Fruit fly (Drosophila melanogaster) whole organism, embryonic: ENCODE data around the gene CG13144.

Experiments
- B-H2 ChIP-seq: fragments of 200-800 bp; sonication (Bioruptor generic); optimal IDR thresholded peaks from 2 replicates; lab custom pipeline; 2018; ENCODE audit warnings: missing biosample characterization, mild to moderate bottlenecking, missing genetic modification characterization
- CG11398 ChIP-seq: fragments of 200-800 bp; sonication (Bioruptor generic); optimal IDR thresholded peaks from 2 replicates; lab custom pipeline; 2016; ENCODE audit warnings: missing biosample characterization, missing genetic modification characterization
- CG11504 ChIP-seq: fragments of 200-800 bp; sonication (Bioruptor generic); optimal IDR thresholded peaks from 3 replicates; lab custom pipeline; 2019; ENCODE audit warnings: missing biosample characterization, mild to moderate bottlenecking, missing genetic modification characterization, moderate library complexity
- CG11560 ChIP-seq: fragments of 200-800 bp; sonication (Bioruptor generic); IDR thresholded peaks from 3 replicates; pipeline ENCODE4 v1.3.6; 2022; ENCODE audit warnings: missing biosample characterization, missing genetic modification characterization
- CG11695 ChIP-seq: fragments of 200-800 bp; sonication (Bioruptor generic); IDR thresholded peaks from 3 replicates; pipeline ENCODE4 v1.3.6; 2022; ENCODE audit warnings: missing biosample characterization, missing genetic modification characterization
- CG12236 ChIP-seq: fragments of 200-800 bp; sonication (Bioruptor generic); optimal IDR thresholded peaks from 2 replicates; lab custom pipeline; 2016; ENCODE audit warnings: missing biosample characterization, missing genetic modification characterization
- CG12769 ChIP-seq: fragments of 200-800 bp; sonication (Bioruptor generic); optimal IDR thresholded peaks from 2 replicates; lab custom pipeline; 2019; ENCODE audit warnings: missing biosample characterization, mild to moderate bottlenecking, missing genetic modification characterization, moderate library complexity
- CG13424 ChIP-seq: fragments of 200-800 bp; sonication (Bioruptor generic); optimal IDR thresholded peaks from 2 replicates; lab custom pipeline; 2019; ENCODE audit warnings: missing biosample characterization, mild to moderate bottlenecking, missing genetic modification characterization, moderate library complexity
- CG14965 ChIP-seq: fragments of 200-800 bp; sonication (Bioruptor generic); optimal IDR thresholded peaks from 2 replicates; lab custom pipeline; 2016; ENCODE audit warnings: missing biosample characterization, missing genetic modification characterization, borderline replicate concordance
- CG16863 ChIP-seq: fragments of 200-800 bp; sonication (Bioruptor generic); optimal IDR thresholded peaks from 3 replicates; lab custom pipeline; 2016; ENCODE audit warnings: missing biosample characterization, missing genetic modification characterization
- CG2129 ChIP-seq: fragments of 200-800 bp; sonication (Bioruptor generic); IDR thresholded peaks from 2 replicates; pipeline ENCODE4 v1.3.6; 2022; ENCODE audit warnings: missing biosample characterization, missing genetic modification characterization; ENCODE audit not compliant: partially characterized antibody
- CG3065 ChIP-seq: fragments of 200-800 bp; sonication (Bioruptor generic); optimal IDR thresholded peaks from 2 replicates; lab custom pipeline; 2016; ENCODE audit warnings: missing biosample characterization, missing genetic modification characterization
- CG3163 ChIP-seq: fragments of 200-800 bp; sonication (Bioruptor generic); optimal IDR thresholded peaks from 3 replicates; lab custom pipeline; 2016; ENCODE audit warnings: missing biosample characterization, missing genetic modification characterization
- CG32532 ChIP-seq: fragments of 200-800 bp; sonication (Bioruptor generic); IDR thresholded peaks from 2 replicates; pipeline ENCODE4 v1.3.6; 2022; ENCODE audit warnings: missing biosample characterization, missing genetic modification characterization
- CG3995 ChIP-seq: fragments of 200-800 bp; sonication (Bioruptor generic); optimal IDR thresholded peaks from 3 replicates; lab custom pipeline; 2016; ENCODE audit warnings: missing biosample characterization, missing genetic modification characterization
- CG4424 ChIP-seq: fragments of 200-800 bp; sonication (Bioruptor generic); optimal IDR thresholded peaks from 3 replicates; lab custom pipeline; 2016; ENCODE audit warnings: missing biosample characterization, missing genetic modification characterization
- CG6765 ChIP-seq: fragments of 200-800 bp; sonication (Bioruptor generic); optimal IDR thresholded peaks from 3 replicates; lab custom pipeline; 2017; ENCODE audit warnings: missing biosample characterization, mild to moderate bottlenecking, missing genetic modification characterization
- CG7357 ChIP-seq: fragments of 200-800 bp; sonication (Bioruptor generic); IDR thresholded peaks from 3 replicates; pipeline ENCODE4 v1.3.6; 2022; ENCODE audit warnings: missing biosample characterization, missing genetic modification characterization
- CG7987 ChIP-seq: fragments of 200-800 bp; sonication (Bioruptor generic); optimal IDR thresholded peaks from 2 replicates; lab custom pipeline; 2018; ENCODE audit warnings: missing biosample characterization, mild to moderate bottlenecking, missing genetic modification characterization, moderate library complexity
- CG9727 ChIP-seq: fragments of 200-800 bp; sonication (Bioruptor generic); optimal IDR thresholded peaks from 3 replicates; lab custom pipeline; 2017; ENCODE audit warnings: missing biosample characterization, mild to moderate bottlenecking, missing genetic modification characterization
- Camta ChIP-seq: fragments of 200-800 bp; sonication (Bioruptor generic); optimal IDR thresholded peaks from 2 replicates; lab custom pipeline; 2016; ENCODE audit warnings: missing biosample characterization, missing genetic modification characterization
- CkIIα-i1 ChIP-seq: fragments of 200-800 bp; sonication (Bioruptor generic); IDR thresholded peaks from 2 replicates; pipeline ENCODE4 v1.3.6; 2022; ENCODE audit warnings: missing biosample characterization, missing genetic modification characterization
- Ets65A ChIP-seq: fragments of 200-800 bp; sonication (Bioruptor generic); peaks from one replicate; lab custom pipeline; 2016; ENCODE audit warnings: missing biosample characterization, missing genetic modification characterization
- Lim3 ChIP-seq: fragments of 200-800 bp; sonication (Bioruptor generic); IDR thresholded peaks from 2 replicates; pipeline ENCODE4 v1.3.6; 2022; ENCODE audit warnings: missing biosample characterization, missing genetic modification characterization
- NC2α ChIP-seq: fragments of 200-800 bp; sonication (Bioruptor generic); optimal IDR thresholded peaks from 2 replicates; lab custom pipeline; 2016; ENCODE audit warnings: missing biosample characterization, missing genetic modification characterization
- Poxn ChIP-seq: fragments of 200-800 bp; sonication (Bioruptor generic); IDR thresholded peaks from 2 replicates; pipeline ENCODE4 v1.3.6; 2022; ENCODE audit warnings: missing biosample characterization, missing genetic modification characterization
- Sin3A ChIP-seq: fragments of >200 bp; optimal IDR thresholded peaks from 2 replicates; lab custom pipeline; 2018
- Ssrp ChIP-seq: fragments of 200-800 bp; sonication (Bioruptor generic); optimal IDR thresholded peaks from 2 replicates; lab custom pipeline; 2018; ENCODE audit warnings: missing biosample characterization, mild to moderate bottlenecking, missing genetic modification characterization, moderate library complexity
- Stat92E ChIP-seq, 3 experiments: fragments of >200 bp in 2 of 3; fragments of 200-800 bp in 1 of 3; sonication (Bioruptor generic) in 1 of 3; optimal IDR thresholded peaks; 2 replicates each; lab custom pipeline; 2017 to 2019; ENCODE audit warnings: missing biosample characterization in 3 of 3, missing genetic modification characterization in 3 of 3, mild to moderate bottlenecking in 1 of 3, moderate library complexity in 1 of 3
- YL-1 ChIP-seq: fragments of 200-800 bp; sonication (Bioruptor generic); optimal IDR thresholded peaks from 3 replicates; lab custom pipeline; 2017; ENCODE audit warnings: missing biosample characterization, mild to moderate bottlenecking, missing genetic modification characterization
- bab2 ChIP-seq: fragments of 200-800 bp; sonication (Bioruptor generic); optimal IDR thresholded peaks from 2 replicates; lab custom pipeline; 2016; ENCODE audit warnings: missing biosample characterization, missing genetic modification characterization
- bcd ChIP-seq: fragments of 200-800 bp; sonication (Bioruptor generic); optimal IDR thresholded peaks from 2 replicates; lab custom pipeline; 2017; ENCODE audit warnings: missing biosample characterization, mild to moderate bottlenecking, missing genetic modification characterization
- ems ChIP-seq: fragments of 200-800 bp; sonication (Bioruptor generic); optimal IDR thresholded peaks from 3 replicates; lab custom pipeline; 2016; ENCODE audit warnings: missing biosample characterization, missing genetic modification characterization
- gcm2 ChIP-seq: fragments of 200-800 bp; sonication (Bioruptor generic); optimal IDR thresholded peaks from 2 replicates; lab custom pipeline; 2016; ENCODE audit warnings: missing biosample characterization, missing genetic modification characterization
- gsb ChIP-seq: fragments of 200-800 bp; sonication (Bioruptor generic); IDR thresholded peaks from 2 replicates; pipeline ENCODE4 v1.3.6; 2022; ENCODE audit warnings: missing biosample characterization, missing genetic modification characterization
- gsb-n ChIP-seq: fragments of 200-800 bp; sonication (Bioruptor generic); optimal IDR thresholded peaks from 3 replicates; lab custom pipeline; 2018; ENCODE audit warnings: missing biosample characterization, mild to moderate bottlenecking, missing genetic modification characterization
- hb ChIP-seq: fragments of 200-800 bp; sonication (Bioruptor generic); IDR thresholded peaks from 3 replicates; pipeline ENCODE4 v1.3.6; 2022; ENCODE audit warnings: missing biosample characterization, missing genetic modification characterization; ENCODE audit not compliant: partially characterized antibody
- inv ChIP-seq: fragments of 200-800 bp; sonication (Bioruptor generic); IDR thresholded peaks from 2 replicates; pipeline ENCODE4 v1.3.6; 2022; ENCODE audit warnings: missing biosample characterization, missing genetic modification characterization; ENCODE audit not compliant: partially characterized antibody
- lilli ChIP-seq: fragments of 200-800 bp; sonication (Bioruptor generic); optimal IDR thresholded peaks from 3 replicates; lab custom pipeline; 2016; ENCODE audit warnings: missing biosample characterization, missing genetic modification characterization
- lola ChIP-seq, 3 experiments: fragments of >200 bp in 2 of 3; fragments of 200-800 bp in 1 of 3; sonication (Bioruptor generic) in 1 of 3; optimal IDR thresholded peaks; 2 replicates each; lab custom pipeline; 2017 to 2019; ENCODE audit warnings: missing biosample characterization in 3 of 3, missing genetic modification characterization in 3 of 3, mild to moderate bottlenecking in 1 of 3, moderate library complexity in 1 of 3
- mam ChIP-seq: fragments of 200-800 bp; sonication (Bioruptor generic); optimal IDR thresholded peaks from 3 replicates; lab custom pipeline; 2016; ENCODE audit warnings: missing biosample characterization, missing genetic modification characterization
- nerfin-1 ChIP-seq: fragments of 200-800 bp; sonication (Bioruptor generic); optimal IDR thresholded peaks from 3 replicates; lab custom pipeline; 2019; ENCODE audit warnings: missing biosample characterization, mild to moderate bottlenecking, missing genetic modification characterization, moderate library complexity
- otp ChIP-seq: fragments of 200-800 bp; sonication (Bioruptor generic); IDR thresholded peaks from 3 replicates; pipeline ENCODE4, ENCODE4 v1.3.6; 2022; ENCODE audit warnings: missing biosample characterization, missing genetic modification characterization
- psq ChIP-seq: fragments of 200-800 bp; sonication (Bioruptor generic); optimal IDR thresholded peaks from 2 replicates; lab custom pipeline; 2017; ENCODE audit warnings: missing biosample characterization, missing genetic modification characterization
- pzg ChIP-seq: fragments of 200-800 bp; sonication (Bioruptor generic); optimal IDR thresholded peaks from 3 replicates; lab custom pipeline; 2018; ENCODE audit warnings: missing biosample characterization, mild to moderate bottlenecking, missing genetic modification characterization, moderate library complexity
- salm ChIP-seq: fragments of 200-800 bp; sonication (Bioruptor generic); optimal IDR thresholded peaks from 2 replicates; lab custom pipeline; 2018; ENCODE audit warnings: missing biosample characterization, mild to moderate bottlenecking, missing genetic modification characterization
- so ChIP-seq: fragments of 200-800 bp; sonication (Bioruptor generic); IDR thresholded peaks from 3 replicates; pipeline ENCODE4 v1.3.6; 2022; ENCODE audit warnings: missing biosample characterization, missing genetic modification characterization
- usp ChIP-seq: fragments of >200 bp; optimal IDR thresholded peaks from 2 replicates; lab custom pipeline; 2017; ENCODE audit warnings: missing biosample characterization, missing genetic modification characterization
- vfl ChIP-seq: fragments of 200-800 bp; sonication (Bioruptor generic); optimal IDR thresholded peaks from 2 replicates; lab custom pipeline; 2016; ENCODE audit warnings: missing biosample characterization, missing genetic modification characterization
- vnd ChIP-seq: fragments of 200-800 bp; sonication (Bioruptor generic); IDR thresholded peaks from 3 replicates; pipeline ENCODE4 v1.3.6; 2022; ENCODE audit warnings: missing biosample characterization, missing genetic modification characterization; ENCODE audit not compliant: partially characterized antibody
- zf30C ChIP-seq: fragments of 200-800 bp; sonication (Bioruptor generic); optimal IDR thresholded peaks from 3 replicates; lab custom pipeline; 2018; ENCODE audit warnings: missing biosample characterization, mild to moderate bottlenecking, missing genetic modification characterization

Gene CG13144

dm6 chr2L:10516470-10517048 is 25.3 kb upstream of the CG13144 start (continued):
- no peak for TF ChIP-seq CG7987
- TF ChIP-seq bcd (GFP tag; lab: Kevin White, UChicago): peak; percentile 38
- peak; percentile 44 for TF ChIP-seq Camta (GFP tag; lab: Kevin White, UChicago)
- no peak for TF ChIP-seq Ssrp
- no peak for TF ChIP-seq zf30C (GFP tag; lab: Kevin White, UChicago)
- TF ChIP-seq Stat92E (GFP tag; optimal IDR thresholded peaks at IDR 0.05; lab: Kevin White, UChicago): peak in 1 of 3 experiments; percentile 31
- no peak for TF ChIP-seq CG7357 (GFP tag; lab: Robert Waterston, UW)
- TF ChIP-seq Lim3: no peak
- TF ChIP-seq CG16863 (GFP tag; lab: Kevin White, UChicago): no peak
- TF ChIP-seq CG3995: no peak
- TF ChIP-seq gcm2 (GFP tag; lab: Kevin White, UChicago): peak; percentile 16
- no peak for TF ChIP-seq otp (GFP tag; lab: Robert Waterston, UW)
- TF ChIP-seq CG14965 (GFP tag; lab: Kevin White, UChicago): no peak
- TF ChIP-seq Poxn (GFP tag; lab: Robert Waterston, UW): no peak
- no peak for TF ChIP-seq so (GFP tag; lab: Robert Waterston, UW)
- peak; percentile 47 for TF ChIP-seq mam (GFP tag; lab: Kevin White, UChicago)
- no peak for TF ChIP-seq gsb-n
- no peak for TF ChIP-seq gsb (GFP tag; lab: Robert Waterston, UW)
- TF ChIP-seq CG11560 (tag; lab: Robert Waterston, UW): 0 out of 3 replicates have a peak, but pooled peaks have one; percentile 54
- no peak for TF ChIP-seq ems
- no peak for TF ChIP-seq vnd (GFP tag; lab: Robert Waterston, UW)
- TF ChIP-seq CG11695: no peak; the same call in 2 of the 3 replicates
- TF ChIP-seq CG3065 (GFP tag; lab: Kevin White, UChicago): no peak
- TF ChIP-seq CG6765 (GFP tag; lab: Kevin White, UChicago): peak; percentile 62
- TF ChIP-seq salm: no peak
- TF ChIP-seq inv: no peak
- no peak for TF ChIP-seq YL-1 (GFP tag; lab: Kevin White, UChicago)
- peak; percentile 47 for TF ChIP-seq lilli (GFP tag; lab: Kevin White, UChicago)
- TF ChIP-seq CG3163 (GFP tag; lab: Kevin White, UChicago): no peak
- TF ChIP-seq CG32532 (GFP tag; lab: Robert Waterston, UW): peak; percentile 36; the same call in 1 of the 2 replicates
- peak; percentile 35 for TF ChIP-seq CG12769 (tag; lab: Kevin White, UChicago)
- TF ChIP-seq pzg (GFP tag; lab: Kevin White, UChicago): peak; percentile 44
- no peak for TF ChIP-seq psq (GFP tag; lab: Kevin White, UChicago)
- TF ChIP-seq Sin3A (lab: Kevin White, UChicago): no peak
- no peak for TF ChIP-seq nerfin-1
- no peak for TF ChIP-seq usp (GFP tag; lab: Kevin White, UChicago)
- no peak for TF ChIP-seq vfl (GFP tag; lab: Kevin White, UChicago)
- TF ChIP-seq hb: no peak
- no peak for TF ChIP-seq CkIIα-i1 (GFP tag; lab: Robert Waterston, UW)
- TF ChIP-seq CG11504 (tag; lab: Kevin White, UChicago): peak; percentile 31
- TF ChIP-seq CG12236: no peak
- no peak for TF ChIP-seq CG2129 (GFP tag; lab: Robert Waterston, UW)
- TF ChIP-seq CG11398 (GFP tag; lab: Kevin White, UChicago): peak; percentile 13
- TF ChIP-seq CG9727 (GFP tag; lab: Kevin White, UChicago): peak; percentile 54
- peak in 1 of 3 experiments; percentile 7 for TF ChIP-seq lola (GFP tag; optimal IDR thresholded peaks at IDR 0.05; lab: Kevin White, UChicago)
- peak; percentile 21 for TF ChIP-seq NC2α (GFP tag; lab: Kevin White, UChicago)
- peak; percentile 89 for TF ChIP-seq Ets65A
- TF ChIP-seq CG4424 (GFP tag; lab: Kevin White, UChicago): peak; percentile 49
- TF ChIP-seq CG13424 (tag; lab: Kevin White, UChicago): peak; percentile 51
- no peak for TF ChIP-seq B-H2 (GFP tag; lab: Kevin White, UChicago)
- peak; percentile 8 for TF ChIP-seq bab2 (GFP tag; lab: Kevin White, UChicago)
